Fruit fly (Drosophila melanogaster) whole organism, pupa: ENCODE measurements around the gene Pstk.

Source experiments
- CG10348 ChIP-seq: fragments of 200-800 bp; sonication (Bioruptor generic); IDR thresholded peaks from 2 replicates; pipeline ENCODE4 v1.3.6; 2022; ENCODE audit warnings: missing biosample characterization, missing genetic modification characterization
- CG12605 ChIP-seq: fragments of 200-800 bp; sonication (Bioruptor generic); IDR thresholded peaks from 2 replicates; pipeline ENCODE4 v1.3.6; 2022; ENCODE audit warnings: missing biosample characterization, missing genetic modification characterization
- CG13204 ChIP-seq: fragments of 200-800 bp; sonication (Bioruptor generic); optimal IDR thresholded peaks from 2 replicates; lab custom pipeline; 2018; ENCODE audit warnings: missing biosample characterization, mild to moderate bottlenecking, missing genetic modification characterization, moderate library complexity
- CG14655 ChIP-seq: fragments of 200-800 bp; sonication (Bioruptor generic); optimal IDR thresholded peaks from 3 replicates; lab custom pipeline; 2017; ENCODE audit warnings: mild to moderate bottlenecking, missing biosample characterization, missing genetic modification reagents, missing genetic modification characterization
- CG15710 ChIP-seq: fragments of 200-800 bp; sonication (Bioruptor generic); optimal IDR thresholded peaks from 2 replicates; lab custom pipeline; 2018; ENCODE audit warnings: missing biosample characterization, mild to moderate bottlenecking, missing genetic modification characterization, moderate library complexity
- CG17806 ChIP-seq: fragments of 200-800 bp; sonication (Bioruptor generic); optimal IDR thresholded peaks from 2 replicates; lab custom pipeline; 2018; ENCODE audit warnings: missing biosample characterization, mild to moderate bottlenecking, missing genetic modification characterization, moderate library complexity
- CG32121 ChIP-seq: fragments of 200-800 bp; sonication (Bioruptor generic); IDR thresholded peaks from 2 replicates; pipeline ENCODE4 v1.3.6; 2022; ENCODE audit warnings: missing biosample characterization, missing genetic modification characterization
- CG34367 ChIP-seq: fragments of 200-800 bp; sonication (Bioruptor generic); optimal IDR thresholded peaks from 2 replicates; lab custom pipeline; 2018; ENCODE audit warnings: missing biosample characterization, mild to moderate bottlenecking, missing genetic modification characterization
- CG4496 ChIP-seq: fragments of 200-800 bp; sonication (Bioruptor generic); IDR thresholded peaks from 3 replicates; pipeline ENCODE4 v1.3.6; 2022; ENCODE audit warnings: missing biosample characterization, missing genetic modification characterization
- CG8159 ChIP-seq: fragments of 200-800 bp; sonication (Bioruptor generic); optimal IDR thresholded peaks from 3 replicates; lab custom pipeline; 2018; ENCODE audit warnings: missing biosample characterization, mild to moderate bottlenecking, missing genetic modification characterization, moderate library complexity
- CG8301 ChIP-seq: fragments of 200-800 bp; sonication (Bioruptor generic); optimal IDR thresholded peaks from 2 replicates; lab custom pipeline; 2018; ENCODE audit warnings: missing biosample characterization, mild to moderate bottlenecking, missing genetic modification characterization
- CG9948 ChIP-seq: fragments of 200-800 bp; sonication (Bioruptor generic); optimal IDR thresholded peaks from 2 replicates; lab custom pipeline; 2018; ENCODE audit warnings: missing biosample characterization, mild to moderate bottlenecking, missing genetic modification characterization, moderate library complexity
- D1 ChIP-seq: fragments of 200-800 bp; sonication (Bioruptor generic); optimal IDR thresholded peaks from 2 replicates; lab custom pipeline; 2018; ENCODE audit warnings: missing biosample characterization, mild to moderate bottlenecking, missing genetic modification characterization, moderate library complexity
- EcR ChIP-seq: fragments of 200-800 bp; sonication (Bioruptor generic); optimal IDR thresholded peaks from 3 replicates; lab custom pipeline; 2019; ENCODE audit warnings: missing biosample characterization, missing genetic modification characterization, mild to moderate bottlenecking, moderate library complexity, missing genetic modification reagents
- Ets98B ChIP-seq: fragments of 200-800 bp; sonication (Bioruptor generic); IDR thresholded peaks from 2 replicates; pipeline ENCODE4 v1.3.6; 2022; ENCODE audit warnings: missing biosample characterization, missing genetic modification characterization
- Pif1A ChIP-seq: fragments of 200-800 bp; sonication (Bioruptor generic); optimal IDR thresholded peaks from 3 replicates; lab custom pipeline; 2016; ENCODE audit warnings: missing biosample characterization, missing genetic modification characterization
- Pif1B ChIP-seq: fragments of 200-800 bp; sonication (Bioruptor generic); optimal IDR thresholded peaks from 3 replicates; lab custom pipeline; 2016; ENCODE audit warnings: missing biosample characterization, missing genetic modification characterization
- Snoo ChIP-seq: fragments of 200-800 bp; sonication (Bioruptor generic); optimal IDR thresholded peaks from 3 replicates; lab custom pipeline; 2017; ENCODE audit warnings: missing biosample characterization, mild to moderate bottlenecking, missing genetic modification characterization, inconsistent platforms
- fd96Ca ChIP-seq: fragments of 200-800 bp; sonication (Bioruptor generic); IDR thresholded peaks from 3 replicates; pipeline ENCODE4 v1.3.6; 2022; ENCODE audit warnings: missing biosample characterization, missing genetic modification characterization
- gl ChIP-seq: fragments of 200-800 bp; sonication (Bioruptor generic); optimal IDR thresholded peaks from 2 replicates; lab custom pipeline; 2018; ENCODE audit warnings: missing biosample characterization, mild to moderate bottlenecking, missing genetic modification characterization
- rn ChIP-seq: fragments of 200-800 bp; sonication (Bioruptor generic); IDR thresholded peaks from 2 replicates; pipeline ENCODE4 v1.3.6; 2022; ENCODE audit warnings: missing biosample characterization, missing genetic modification characterization

Gene Pstk

DNA sequence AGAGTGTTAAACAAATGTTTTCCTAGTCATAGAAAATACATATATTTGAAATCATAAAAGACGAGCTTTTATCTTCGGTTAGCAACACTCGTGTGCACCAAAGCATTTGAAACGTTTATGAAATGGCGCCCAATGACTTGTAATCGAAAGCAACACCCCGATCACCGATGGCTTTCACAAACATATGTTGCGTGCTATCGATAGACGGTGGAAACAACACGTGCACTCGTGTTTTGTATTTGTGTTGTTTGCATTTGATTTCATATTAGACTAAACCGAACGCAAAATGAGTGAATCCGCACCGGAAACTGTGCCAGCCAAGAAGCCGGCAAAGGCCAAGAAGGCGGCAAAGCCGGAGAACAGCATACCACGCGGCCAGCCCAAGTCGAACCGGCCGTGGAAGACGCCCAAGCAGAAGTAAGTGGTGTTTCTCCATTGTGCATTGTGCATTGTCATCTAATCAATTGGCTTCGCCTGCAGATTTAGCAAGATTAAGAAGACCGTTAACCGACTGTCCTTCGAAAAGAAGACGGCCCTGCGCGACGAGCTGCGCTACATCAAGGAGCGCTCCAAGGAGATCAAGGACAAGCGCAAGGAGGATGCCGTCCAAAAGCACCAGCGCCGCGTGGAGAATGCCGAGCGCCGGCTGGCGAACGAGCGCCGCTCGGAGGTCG, 2.2 kb downstream of the Pstk start, which contains the start of gene CG14210:
Gene CG14210, plus strand, starts transcription at position 207 of the 674 bp plus-strand sequence.
- no peak for TF ChIP-seq gl (tag; lab: Kevin White, UChicago)
- TF ChIP-seq CG14655 = no peak

DNA sequence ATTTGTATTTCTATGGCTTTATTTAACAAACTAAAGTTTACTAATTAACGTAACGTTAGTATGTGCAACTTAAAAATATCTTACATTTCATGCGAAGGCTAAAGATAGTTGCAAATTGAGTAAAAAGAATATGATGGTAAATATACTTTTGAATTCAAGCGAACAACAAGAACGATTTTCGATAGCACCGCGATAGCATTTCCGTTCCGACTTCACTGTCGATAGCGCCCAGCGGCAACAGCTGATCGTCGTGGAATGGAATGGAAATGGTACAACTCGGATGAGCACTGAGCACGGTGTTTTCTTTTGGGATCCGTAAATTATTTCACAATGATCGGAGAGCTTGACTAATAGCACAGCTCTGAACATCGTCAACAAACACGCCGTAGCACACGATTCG, 4.9 kb downstream of the Pstk start:
- TF ChIP-seq CG34367 (tag; lab: Kevin White, UChicago) (peak; percentile 45), D1 (tag; lab: Kevin White, UChicago) (no peak), Snoo (peak; percentile 60), CG15710 (tag; lab: Kevin White, UChicago) (no peak), fd96Ca (GFP tag; lab: Robert Waterston, UW) (no peak), CG12605 (peak; percentile 57), Ets98B (GFP tag; lab: Robert Waterston, UW) (peak; percentile 10; the same call in 1 of the 2 replicates), gl (tag; lab: Kevin White, UChicago) (peak; percentile 34), CG4496 (GFP tag; lab: Robert Waterston, UW) (peak; percentile 83)

DNA sequence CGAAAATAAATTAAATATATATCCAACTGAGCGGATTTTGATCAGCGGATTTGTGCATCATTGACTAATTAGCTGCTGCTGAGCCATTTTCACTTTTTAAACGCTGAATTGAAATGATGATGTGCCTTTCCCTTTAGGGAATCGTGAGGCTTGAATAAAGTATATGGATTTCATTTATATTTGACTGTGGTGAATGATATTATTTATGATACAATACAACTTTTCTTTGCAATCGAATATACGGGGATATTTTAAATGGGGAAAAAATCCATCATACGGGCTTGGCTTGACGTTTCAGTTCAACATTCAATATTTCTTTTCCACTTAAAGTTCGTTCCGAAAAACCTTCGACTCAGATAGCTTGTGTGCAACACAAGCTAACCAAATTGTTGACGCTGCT, 7.1 kb downstream of the Pstk start, which contains the start of the genes Shawn and Tyler:
Gene Shawn, plus strand, starts transcription at position 301 of the 400 bp plus-strand sequence.
Gene Tyler, plus strand, starts transcription at position 301 of the 400 bp plus-strand sequence.
- TF ChIP-seq CG15710 (tag; lab: Kevin White, UChicago) = no peak
- no peak for TF ChIP-seq D1 (tag; lab: Kevin White, UChicago)
- TF ChIP-seq gl (tag; lab: Kevin White, UChicago) = no peak
- TF ChIP-seq Pif1A (GFP tag; lab: Kevin White, UChicago) = no peak
- TF ChIP-seq Ets98B (GFP tag; lab: Robert Waterston, UW) = no peak
- no peak for TF ChIP-seq CG12605
- TF ChIP-seq CG4496 (GFP tag; lab: Robert Waterston, UW) = no peak
- no peak for TF ChIP-seq CG8301 (tag; lab: Kevin White, UChicago)
- no peak for TF ChIP-seq Pif1B (GFP tag; lab: Kevin White, UChicago)
- TF ChIP-seq CG32121 (GFP tag; lab: Robert Waterston, UW) = no peak
- no peak for TF ChIP-seq CG9948 (tag; lab: Kevin White, UChicago)
- no peak for TF ChIP-seq CG10348 (GFP tag; lab: Robert Waterston, UW)
- TF ChIP-seq CG34367 (tag; lab: Kevin White, UChicago) = no peak
- TF ChIP-seq Snoo = no peak
- no peak for TF ChIP-seq fd96Ca (GFP tag; lab: Robert Waterston, UW)
- TF ChIP-seq EcR (GFP tag; lab: Kevin White, UChicago) = no peak
- no peak for TF ChIP-seq CG17806 (tag; lab: Kevin White, UChicago)
- no peak for TF ChIP-seq CG14655
- no peak for TF ChIP-seq CG13204
- TF ChIP-seq CG8159 (tag; lab: Kevin White, UChicago) = no peak

DNA sequence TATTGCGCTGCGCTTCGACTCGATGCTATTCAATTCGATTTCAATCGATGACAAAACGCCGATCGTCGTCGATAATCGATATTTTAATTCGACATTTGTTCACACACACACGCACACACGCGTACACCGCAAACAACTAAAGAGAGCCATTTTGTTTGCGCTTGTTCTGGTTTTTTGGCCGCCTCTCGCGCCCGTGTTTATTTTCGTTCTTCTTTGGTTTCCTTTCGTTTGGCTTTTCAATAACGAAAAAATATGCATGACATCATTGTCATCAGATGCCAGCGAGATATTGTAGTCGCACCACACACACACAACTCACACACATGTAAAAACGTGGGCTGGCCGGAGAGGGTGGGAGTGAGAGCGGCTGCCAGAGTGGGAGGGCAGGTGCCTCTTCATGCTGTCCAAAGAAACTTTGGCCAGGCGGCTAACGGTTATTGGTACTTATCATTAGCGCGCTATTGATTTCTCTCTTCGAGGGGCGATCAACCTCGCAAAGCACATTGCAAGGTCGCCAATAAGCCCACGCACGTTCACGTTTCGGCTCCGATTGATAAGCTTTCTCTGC, 10.2 kb downstream of the Pstk start:
- TF ChIP-seq EcR (GFP tag; lab: Kevin White, UChicago) (peak; percentile 51), Pif1B (GFP tag; lab: Kevin White, UChicago) (no peak), fd96Ca (GFP tag; lab: Robert Waterston, UW) (no peak)

DNA sequence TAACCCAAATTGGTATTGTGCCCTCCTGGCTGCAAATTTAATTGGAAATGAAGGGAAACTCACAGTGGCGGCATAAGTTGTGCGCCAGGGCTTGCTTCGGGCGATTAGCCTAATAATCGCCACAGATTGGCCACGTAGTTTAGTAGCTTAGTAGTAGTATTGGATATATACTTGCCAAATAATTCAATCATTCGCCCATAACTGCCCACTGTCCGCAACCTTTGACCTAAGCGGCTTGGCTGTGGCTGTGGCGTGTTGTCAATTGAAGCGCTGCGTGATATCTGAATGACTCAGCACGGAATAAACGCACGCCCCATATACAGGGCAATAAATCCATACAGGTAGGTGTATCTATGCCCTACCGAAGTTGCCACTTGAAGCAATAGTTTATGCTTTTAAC, 11.4 kb downstream of the Pstk start:
- no peak for TF ChIP-seq CG17806 (tag; lab: Kevin White, UChicago)
- no peak for TF ChIP-seq CG8159 (tag; lab: Kevin White, UChicago)
- no peak for TF ChIP-seq CG10348 (GFP tag; lab: Robert Waterston, UW)
- TF ChIP-seq D1 (tag; lab: Kevin White, UChicago) = no peak
- TF ChIP-seq EcR (GFP tag; lab: Kevin White, UChicago) = no peak
- no peak for TF ChIP-seq CG9948 (tag; lab: Kevin White, UChicago)
- no peak for TF ChIP-seq Ets98B (GFP tag; lab: Robert Waterston, UW)
- TF ChIP-seq gl (tag; lab: Kevin White, UChicago) = no peak
- TF ChIP-seq Pif1A (GFP tag; lab: Kevin White, UChicago) = no peak
- no peak for TF ChIP-seq CG32121 (GFP tag; lab: Robert Waterston, UW)
- TF ChIP-seq CG15710 (tag; lab: Kevin White, UChicago) = no peak
- no peak for TF ChIP-seq CG12605
- TF ChIP-seq CG8301 (tag; lab: Kevin White, UChicago) = no peak
- TF ChIP-seq rn = no peak
- no peak for TF ChIP-seq Pif1B (GFP tag; lab: Kevin White, UChicago)
- TF ChIP-seq CG34367 (tag; lab: Kevin White, UChicago) = no peak
- no peak for TF ChIP-seq fd96Ca (GFP tag; lab: Robert Waterston, UW)
- no peak for TF ChIP-seq CG14655
- TF ChIP-seq Snoo = no peak
- TF ChIP-seq CG4496 (GFP tag; lab: Robert Waterston, UW) = no peak

DNA sequence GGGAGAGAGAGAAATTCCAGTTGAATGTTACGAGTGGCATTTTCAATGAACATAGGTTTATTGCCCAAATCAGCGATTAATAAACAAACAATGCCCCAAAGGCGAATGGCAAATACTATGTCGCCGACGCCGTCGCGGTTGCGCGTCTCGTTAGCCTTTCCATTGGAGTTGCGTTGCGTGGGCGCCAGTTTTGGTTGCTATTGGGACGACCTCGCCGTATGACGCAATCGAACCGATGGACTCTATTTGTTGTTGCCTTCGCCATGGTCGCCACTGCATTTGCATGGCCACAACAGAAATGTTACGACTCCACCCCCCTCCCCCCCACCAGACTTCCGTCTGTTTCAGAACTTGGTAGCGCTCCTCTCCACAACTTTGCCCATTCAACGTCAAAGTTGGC, 11.8 kb downstream of the Pstk start:
- no peak for TF ChIP-seq EcR (GFP tag; lab: Kevin White, UChicago)
- TF ChIP-seq gl (tag; lab: Kevin White, UChicago) = no peak
- TF ChIP-seq CG10348 (GFP tag; lab: Robert Waterston, UW) = no peak
- TF ChIP-seq Pif1A (GFP tag; lab: Kevin White, UChicago) = no peak
- no peak for TF ChIP-seq CG34367 (tag; lab: Kevin White, UChicago)
- TF ChIP-seq CG12605 = no peak
- no peak for TF ChIP-seq Snoo
- no peak for TF ChIP-seq Pif1B (GFP tag; lab: Kevin White, UChicago)
- no peak for TF ChIP-seq CG9948 (tag; lab: Kevin White, UChicago)
- TF ChIP-seq, all 21 proteins: peak for 0
